Worm (Caenorhabditis elegans): ENCODE measurements around the gene F45D3.1.

DNA sequence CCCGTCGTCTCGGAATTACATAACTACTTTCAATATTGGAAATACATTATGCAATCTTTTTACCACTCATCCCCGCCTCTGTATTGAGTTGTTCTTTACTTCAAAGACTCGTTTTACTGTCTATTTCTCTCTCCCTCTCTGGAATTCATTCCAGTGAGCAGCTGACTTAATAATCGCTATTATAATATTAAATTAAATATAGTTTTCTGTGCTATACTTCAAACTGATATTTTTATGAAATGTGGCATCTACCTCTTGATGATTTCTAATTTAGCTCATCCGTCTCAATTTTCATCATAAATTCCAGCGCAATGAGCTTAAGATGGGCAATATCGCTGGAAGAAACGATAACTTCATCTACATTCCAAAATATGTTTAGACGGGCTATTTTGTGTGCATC is 23.4 kb upstream of the F45D3.1 start, which contains the start of gene T28H10.1:
- no peak for TF ChIP-seq unc-62 (GFP tag; optimal IDR thresholded peaks at IDR 0.05)
- TF ChIP-seq ztf-11 (tag; optimal IDR thresholded peaks at IDR 0.05), result no peak
- TF ChIP-seq nhr-11 (tag; optimal IDR thresholded peaks at IDR 0.05), result no peak
- TF ChIP-seq zag-1 (tag; optimal IDR thresholded peaks at IDR 0.05), result no peak
- TF ChIP-seq blmp-1 (tag; optimal IDR thresholded peaks at IDR 0.05; ENCODE audit: insufficient read depth), result no peak
- no peak for TF ChIP-seq lin-39 (tag; optimal IDR thresholded peaks at IDR 0.05)
- no peak for TF ChIP-seq snpc-4 (tag; optimal IDR thresholded peaks at IDR 0.05)
- no peak for TF ChIP-seq sma-9 (GFP tag; optimal IDR thresholded peaks at IDR 0.05)
- no peak for TF ChIP-seq sma-9 (tag; optimal IDR thresholded peaks at IDR 0.05)
- TF ChIP-seq nhr-237 (tag; optimal IDR thresholded peaks at IDR 0.05), result no peak

Measured in whole organism, L2 larva.